Fruit fly (Drosophila melanogaster): ENCODE results near the gene CG1812.

The CG1812 gene

dm6 chrX:20510540-20510939, 804 bp upstream of the CG1812 start, which contains the start of gene RhoGAP19D (continued):
- TF ChIP-seq CG10979 (tag; optimal IDR thresholded peaks at IDR 0.05) (no peak), Taf1 (GFP tag; IDR thresholded peaks at IDR 0.05) (no peak), insv (GFP tag; optimal IDR thresholded peaks at IDR 0.05) (peak in 1 of 2 experiments; percentile 38), CG9609 (GFP tag; optimal IDR thresholded peaks at IDR 0.05) (peak; percentile 67), unpg (GFP tag; optimal IDR thresholded peaks at IDR 0.05) (peak; percentile 41), CG13894 (tag; optimal IDR thresholded peaks at IDR 0.05) (peak; percentile 66), CG8478 (optimal IDR thresholded peaks at IDR 0.05) (no peak), CG30403 (GFP tag; optimal IDR thresholded peaks at IDR 0.05) (peak; percentile 58), knrl (GFP tag; IDR thresholded peaks at IDR 0.05; ENCODE audit: partially characterized antibody) (peak; percentile 93), CG10209 (GFP tag; optimal IDR thresholded peaks at IDR 0.05) (peak; percentile 29), pita (GFP tag; optimal IDR thresholded peaks at IDR 0.05) (no peak), gsb-n (tag; optimal IDR thresholded peaks at IDR 0.05) (no peak), CG12744 (GFP tag; optimal IDR thresholded peaks at IDR 0.05) (peak; percentile 43), CG7271 (tag; optimal IDR thresholded peaks at IDR 0.05) (peak; percentile 8), chinmo (GFP tag; IDR thresholded peaks at IDR 0.05; ENCODE audit: partially characterized antibody) (peak; percentile 93), ranshi (GFP tag; IDR thresholded peaks at IDR 0.05) (0 out of 2 replicates have a peak, but pooled peaks have one; percentile 39), ci (GFP tag; IDR thresholded peaks at IDR 0.05) (peak; percentile 76; the same call in 2 of the 3 replicates), btn (GFP tag; optimal IDR thresholded peaks at IDR 0.05) (no peak), CG16863 (GFP tag; optimal IDR thresholded peaks at IDR 0.05) (peak; percentile 41), otp (GFP tag; IDR thresholded peaks at IDR 0.05) (0 out of 3 replicates have a peak, but pooled peaks have one; percentile 35), mirr (GFP tag; optimal IDR thresholded peaks at IDR 0.05) (peak; percentile 49), Dad (GFP tag; optimal IDR thresholded peaks at IDR 0.05) (peak; percentile 58), sisA (GFP tag; IDR thresholded peaks at IDR 0.05) (peak; percentile 44), CG17328 (GFP tag; IDR thresholded peaks at IDR 0.05) (no peak), CrebB (tag; optimal IDR thresholded peaks at IDR 0.05) (peak; percentile 32), CG12299 (tag; optimal IDR thresholded peaks at IDR 0.05) (no peak), CG6854 (GFP tag; optimal IDR thresholded peaks at IDR 0.05) (no peak), fu2 (GFP tag; optimal IDR thresholded peaks at IDR 0.05) (peak; percentile 32), HLHmδ (GFP tag; optimal IDR thresholded peaks at IDR 0.05) (peak; percentile 49), Camta (GFP tag; optimal IDR thresholded peaks at IDR 0.05) (no peak), CG7839 (tag; optimal IDR thresholded peaks at IDR 0.05) (no peak), HLH3B (GFP tag; IDR thresholded peaks at IDR 0.05) (peak; percentile 32; the same call in 1 of the 2 replicates), Six4 (GFP tag; optimal IDR thresholded peaks at IDR 0.05) (no peak), bab2 (GFP tag; optimal IDR thresholded peaks at IDR 0.05) (peak; percentile 42), CG9932 (GFP tag; IDR thresholded peaks at IDR 0.05) (peak; percentile 93), row (GFP tag; IDR thresholded peaks at IDR 0.05) (peak; percentile 82), exex (tag; optimal IDR thresholded peaks at IDR 0.05) (peak; percentile 42), sc (optimal IDR thresholded peaks at IDR 0.05) (no peak), sc (GFP tag; optimal IDR thresholded peaks at IDR 0.05) (no peak), Tbp (GFP tag; optimal IDR thresholded peaks at IDR 0.05) (no peak), C15 (GFP tag; IDR thresholded peaks at IDR 0.05) (no peak), pb (GFP tag; optimal IDR thresholded peaks at IDR 0.05) (no peak), sob (GFP tag; IDR thresholded peaks at IDR 0.05) (peak; percentile 87), BtbVII (GFP tag; optimal IDR thresholded peaks at IDR 0.05) (no peak), sim (GFP tag; IDR thresholded peaks at IDR 0.05) (no peak), CG8359 (GFP tag; optimal IDR thresholded peaks at IDR 0.05; ENCODE audit: borderline replicate concordance) (no peak), CG14014 (GFP tag; IDR thresholded peaks at IDR 0.05) (peak; percentile 32; the same call in 1 of the 2 replicates), CG17186 (GFP tag; optimal IDR thresholded peaks at IDR 0.05) (peak; percentile 25), HLH4C (GFP tag; IDR thresholded peaks at IDR 0.05; ENCODE audit: partially characterized antibody) (peak; percentile 89), ewg (GFP tag; optimal IDR thresholded peaks at IDR 0.05) (no peak), CG10267 (tag; optimal IDR thresholded peaks at IDR 0.05) (peak; percentile 93)
